Fruit fly (Drosophila melanogaster): Measurements from ENCODE around the gene Tango5.

- TF ChIP-seq CG34406 (GFP tag; optimal IDR thresholded peaks at IDR 0.05) (no peak), achi (GFP tag; optimal IDR thresholded peaks at IDR 0.05) (no peak), CG15336 (GFP tag; IDR thresholded peaks at IDR 0.05) (no peak), OdsH (GFP tag; optimal IDR thresholded peaks at IDR 0.05) (no peak), CG3032 (tag; optimal IDR thresholded peaks at IDR 0.05) (no peak), Gug (GFP tag; IDR thresholded peaks at IDR 0.05) (no peak), CG8632 (GFP tag; optimal IDR thresholded peaks at IDR 0.05) (no peak), CG3919 (GFP tag; optimal IDR thresholded peaks at IDR 0.05) (no peak)
Measured at dm6 chrX:10729921-10730873, 34.0 kb downstream of the Tango5 start.
